Worm (Caenorhabditis elegans) whole organism, L4 larva: Measurements from ENCODE around the gene srbc-33.

Experiments used
- F26F4.8 ChIP-seq: fragments of 200-800 bp; sonication (Bioruptor generic); conservative IDR thresholded peaks from 2 replicates; pipeline ENCODE4 v1.3.6; 2022; ENCODE audit warnings: missing genetic modification characterization, missing compliant biosample characterization
- F49E8.2 ChIP-seq: sonication (generic microtip); optimal IDR thresholded peaks from 2 replicates; lab custom pipeline; 2016; ENCODE audit warnings: missing compliant biosample characterization, mild to moderate bottlenecking, missing genetic modification characterization, borderline replicate concordance
- fkh-10 ChIP-seq: fragments of 150-350 bp; optimal IDR thresholded peaks from 2 replicates; lab custom pipeline; 2014; ENCODE audit warnings: missing biosample characterization, missing genetic modification reagents, missing genetic modification characterization
- fos-1 ChIP-seq: fragments of 150-350 bp; optimal IDR thresholded peaks from 2 replicates; lab custom pipeline; 2014; ENCODE audit warnings: missing biosample characterization, missing genetic modification characterization
- jun-1 ChIP-seq: fragments of 150-350 bp; optimal IDR thresholded peaks from 2 replicates; lab custom pipeline; 2014; ENCODE audit warnings: missing biosample characterization, missing genetic modification reagents, missing genetic modification characterization
- lir-3 ChIP-seq: sonication (generic microtip); optimal IDR thresholded peaks from 2 replicates; lab custom pipeline; 2016; ENCODE audit warnings: mild to moderate bottlenecking, missing genetic modification characterization, missing compliant biosample characterization
- nhr-10 ChIP-seq: fragments of 150-350 bp; optimal IDR thresholded peaks from 2 replicates; lab custom pipeline; 2014; ENCODE audit warnings: missing biosample characterization, missing genetic modification characterization
- nhr-11 ChIP-seq: fragments of 150-350 bp; optimal IDR thresholded peaks from 2 replicates; lab custom pipeline; 2014; ENCODE audit warnings: missing biosample characterization, missing genetic modification characterization
- pha-4 ChIP-seq, 2 experiments: fragments of 150-350 bp in 1 of 2; fragments of 200-800 bp in 1 of 2; sonication (Bioruptor generic) in 1 of 2; IDR thresholded peaks in 1 of 2; optimal IDR thresholded peaks in 1 of 2; 2 replicates each; pipeline versions ENCODE4 v1.3.6 to Lab custom; 2014 to 2022; ENCODE audit warnings: missing genetic modification characterization in 2 of 2, missing genetic modification reagents in 2 of 2, missing biosample characterization in 1 of 2, missing compliant biosample characterization in 1 of 2

ce11 chrV:3490435-3490834 is 5.8 kb upstream of the srbc-33 start, which contains the start of gene srbc-36:
- no peak for TF ChIP-seq fos-1 (tag; lab: Kevin White, UChicago)
- no peak for TF ChIP-seq lir-3 (tag; lab: Kevin White, UChicago)
- no peak for TF ChIP-seq nhr-11 (tag; lab: Kevin White, UChicago)
- no peak for TF ChIP-seq jun-1
- no peak for TF ChIP-seq F49E8.2 (tag; lab: Kevin White, UChicago)
- TF ChIP-seq pha-4 (GFP tag; IDR thresholded peaks at IDR 0.05; lab: Robert Waterston, UW), result no peak
- TF ChIP-seq pha-4 (tag; optimal IDR thresholded peaks at IDR 0.05; lab: Kevin White, UChicago), result no peak
- TF ChIP-seq nhr-10 (tag; lab: Kevin White, UChicago), result no peak
- TF ChIP-seq fkh-10 (GFP tag; lab: Kevin White, UChicago), result no peak
- TF ChIP-seq F26F4.8 (GFP tag; lab: Robert Waterston, UW), result no peak
